Worm (Caenorhabditis elegans): ENCODE measurements around the gene F31E3.2.

DNA sequence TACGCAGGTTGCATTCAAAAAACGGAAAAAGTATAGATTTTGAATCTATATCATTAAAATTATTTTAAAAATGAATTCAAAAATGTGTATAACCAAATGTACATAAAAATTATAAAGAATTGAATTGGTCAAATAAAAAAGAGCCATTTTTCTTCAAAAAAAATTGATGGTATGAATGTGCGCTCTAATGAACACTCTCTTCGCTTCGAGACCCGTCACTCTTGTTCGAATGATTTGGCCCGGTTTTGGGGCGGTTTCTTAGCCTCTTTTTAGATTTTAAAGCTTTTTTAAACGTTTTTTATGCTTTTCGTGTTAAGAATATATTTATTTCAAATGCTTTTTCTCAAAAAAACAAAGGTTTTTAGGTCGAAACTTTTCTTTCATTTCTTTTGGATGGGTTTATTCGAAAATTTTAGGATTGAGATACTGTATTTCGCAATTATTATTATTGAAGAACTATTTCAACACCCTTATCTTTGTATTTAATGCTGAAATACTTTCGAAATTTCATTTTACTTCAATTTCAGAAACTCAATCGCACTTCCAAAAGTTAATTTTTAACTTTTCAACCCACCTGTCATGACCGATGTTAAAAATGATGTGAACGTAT lies 44.1 kb upstream of the F31E3.2 start, which contains the start of gene inf-1:
- TF ChIP-seq alr-1 (tag; optimal IDR thresholded peaks at IDR 0.05) (no peak), ama-1 (optimal IDR thresholded peaks at IDR 0.05) (no peak), ztf-11 (tag; optimal IDR thresholded peaks at IDR 0.05) (no peak), unc-62 (GFP tag; optimal IDR thresholded peaks at IDR 0.05) (no peak), blmp-1 (tag; optimal IDR thresholded peaks at IDR 0.05; ENCODE audit: insufficient read depth) (no peak), lin-13 (GFP tag; optimal IDR thresholded peaks at IDR 0.05) (peak; percentile 29), ztf-4 (tag; optimal IDR thresholded peaks at IDR 0.05) (no peak), lin-11 (tag; optimal IDR thresholded peaks at IDR 0.05) (no peak), nhr-25 (tag; optimal IDR thresholded peaks at IDR 0.05) (no peak), sma-3 (GFP tag; optimal IDR thresholded peaks at IDR 0.05) (no peak), F13H6.1 (tag; optimal IDR thresholded peaks at IDR 0.05) (no peak), ZK546.5 (tag; optimal IDR thresholded peaks at IDR 0.05) (no peak), skn-1 (tag; optimal IDR thresholded peaks at IDR 0.05) (no peak), ceh-82 (tag; optimal IDR thresholded peaks at IDR 0.05) (no peak)

Data from whole organism, L2 larva.